Fruit fly (Drosophila melanogaster) whole organism, embryonic: ENCODE results near the gene Indy.

ENCODE experiments used
- Blimp-1 ChIP-seq: fragments of 200-800 bp; sonication (Bioruptor generic); optimal IDR thresholded peaks from 3 replicates; lab custom pipeline; 2018; ENCODE audit warnings: missing biosample characterization, missing genetic modification characterization, mild to moderate bottlenecking, moderate library complexity, missing genetic modification reagents
- Doc3 ChIP-seq: fragments of 200-800 bp; sonication (Bioruptor generic); IDR thresholded peaks from 3 replicates; pipeline ENCODE4 v1.3.6; 2022; ENCODE audit warnings: missing biosample characterization, missing genetic modification characterization; ENCODE audit not compliant: partially characterized antibody
- amos ChIP-seq: fragments of 200-800 bp; sonication (Bioruptor generic); IDR thresholded peaks from 2 replicates; pipeline ENCODE4 v1.3.6; 2022; ENCODE audit warnings: missing biosample characterization, missing genetic modification characterization; ENCODE audit not compliant: partially characterized antibody
- gfzf ChIP-seq: fragments of 200-800 bp; sonication (Bioruptor generic); optimal IDR thresholded peaks from 2 replicates; lab custom pipeline; 2016; ENCODE audit warnings: missing biosample characterization, mild to moderate bottlenecking, missing genetic modification characterization, moderate library complexity
- knrl ChIP-seq: fragments of 200-800 bp; sonication (Bioruptor generic); IDR thresholded peaks from 3 replicates; pipeline ENCODE4 v1.3.6; 2022; ENCODE audit warnings: missing biosample characterization, missing genetic modification characterization; ENCODE audit not compliant: partially characterized antibody
- oc ChIP-seq: fragments of 200-800 bp; sonication (Bioruptor generic); optimal IDR thresholded peaks from 2 replicates; lab custom pipeline; 2018; ENCODE audit warnings: missing biosample characterization, mild to moderate bottlenecking, missing genetic modification characterization, moderate library complexity
- sim ChIP-seq: fragments of 200-800 bp; sonication (Bioruptor generic); IDR thresholded peaks from 2 replicates; pipeline ENCODE4 v1.3.6; 2022; ENCODE audit warnings: missing biosample characterization, missing genetic modification characterization
- zen2 ChIP-seq: fragments of 200-800 bp; sonication (Bioruptor generic); IDR thresholded peaks from 3 replicates; pipeline ENCODE4 v1.3.6; 2022; ENCODE audit warnings: missing biosample characterization, missing genetic modification characterization; ENCODE audit not compliant: partially characterized antibody

dm6 chr3L:18848436-18848835, 2.4 kb upstream of the Indy start:
- TF ChIP-seq sim (GFP tag; lab: Robert Waterston, UW) (no peak), knrl (GFP tag; lab: Robert Waterston, UW) (no peak), Blimp-1 (GFP tag; lab: Kevin White, UChicago) (no peak), gfzf (GFP tag; lab: Kevin White, UChicago) (peak; percentile 7), zen2 (GFP tag; lab: Robert Waterston, UW) (no peak), amos (GFP tag; lab: Robert Waterston, UW) (peak; percentile 72), Doc3 (no peak), oc (tag; lab: Kevin White, UChicago) (peak; percentile 30)
